Fruit fly (Drosophila melanogaster): ENCODE data around the gene Cbl.

The Cbl gene

dm6 chr3L:8461229-8462004 is 36.7 kb downstream of the Cbl start:
- TF ChIP-seq CTCF (optimal IDR thresholded peaks at IDR 0.05) (no peak), CG8478 (optimal IDR thresholded peaks at IDR 0.05) (no peak)

- TF ChIP-seq CG8478 (optimal IDR thresholded peaks at IDR 0.05) (no peak), CTCF (optimal IDR thresholded peaks at IDR 0.05) (no peak)
Observed at dm6 chr3L:8480944-8481343, 56.2 kb downstream of the Cbl start.

Data from S2 (cell line).